Worm (Caenorhabditis elegans): ENCODE results near the gene F15H10.10.

DNA sequence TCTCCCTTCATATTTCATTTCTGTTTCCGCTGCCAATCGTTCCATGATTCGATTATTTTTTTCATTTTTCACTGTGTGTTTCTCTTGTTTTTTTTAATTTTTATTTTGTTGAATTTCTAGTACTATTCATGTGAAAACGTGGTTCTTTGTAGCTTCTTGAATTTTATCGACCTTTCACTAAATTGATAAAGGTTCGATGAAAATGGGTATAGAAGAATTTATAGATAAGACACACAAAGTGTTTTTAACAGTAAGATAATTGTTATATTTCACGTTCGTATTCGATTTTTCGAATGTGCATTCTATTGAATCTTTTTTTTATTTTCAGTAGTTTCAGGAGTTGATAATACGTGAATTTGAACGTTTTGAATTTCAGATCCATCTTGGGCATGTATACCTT, 44.9 kb downstream of the F15H10.10 start, which contains the start of gene ugt-49:
- TF ChIP-seq nhr-237 (tag; optimal IDR thresholded peaks at IDR 0.05) (no peak), nhr-6 (tag; optimal IDR thresholded peaks at IDR 0.05) (no peak), ceh-82 (tag; optimal IDR thresholded peaks at IDR 0.05) (no peak), ztf-11 (tag; optimal IDR thresholded peaks at IDR 0.05) (no peak), alr-1 (tag; optimal IDR thresholded peaks at IDR 0.05) (no peak), mab-5 (tag; optimal IDR thresholded peaks at IDR 0.05) (no peak), ama-1 (optimal IDR thresholded peaks at IDR 0.05) (no peak), elt-1 (tag; optimal IDR thresholded peaks at IDR 0.05) (no peak), elt-3 (tag; optimal IDR thresholded peaks at IDR 0.05) (no peak), lsy-2 (tag; optimal IDR thresholded peaks at IDR 0.05) (no peak)
